Worm (Caenorhabditis elegans) whole organism, young adult: ENCODE measurements around the gene Y43F8B.23.

Experiments used
- ceh-100 ChIP-seq: fragments of 200-800 bp; sonication (Bioruptor generic); IDR thresholded peaks from 2 replicates; pipeline ENCODE4 v1.3.6; 2022; ENCODE audit warnings: missing genetic modification reagents, missing genetic modification characterization, missing compliant biosample characterization
- chd-7 ChIP-seq: sonication (generic microtip); optimal IDR thresholded peaks from 2 replicates; lab custom pipeline; 2016; ENCODE audit warnings: mild to moderate bottlenecking, missing genetic modification characterization, moderate library complexity, missing compliant biosample characterization
- hmg-20 ChIP-seq: fragments of 200-800 bp; sonication (Bioruptor generic); IDR thresholded peaks from 2 replicates; pipeline ENCODE4 v1.3.6; 2022; ENCODE audit warnings: missing genetic modification reagents, missing genetic modification characterization, missing compliant biosample characterization
- rec-8 ChIP-seq, 2 experiments: sonication (generic microtip); optimal IDR thresholded peaks; 2 replicates each; lab custom pipeline; 2016; ENCODE audit warnings: mild to moderate bottlenecking in 2 of 2, missing genetic modification characterization in 2 of 2, missing genetic modification reagents in 2 of 2, missing genotype in 2 of 2, missing biosample characterization in 1 of 2, missing compliant biosample characterization in 1 of 2, moderate library complexity in 1 of 2

DNA sequence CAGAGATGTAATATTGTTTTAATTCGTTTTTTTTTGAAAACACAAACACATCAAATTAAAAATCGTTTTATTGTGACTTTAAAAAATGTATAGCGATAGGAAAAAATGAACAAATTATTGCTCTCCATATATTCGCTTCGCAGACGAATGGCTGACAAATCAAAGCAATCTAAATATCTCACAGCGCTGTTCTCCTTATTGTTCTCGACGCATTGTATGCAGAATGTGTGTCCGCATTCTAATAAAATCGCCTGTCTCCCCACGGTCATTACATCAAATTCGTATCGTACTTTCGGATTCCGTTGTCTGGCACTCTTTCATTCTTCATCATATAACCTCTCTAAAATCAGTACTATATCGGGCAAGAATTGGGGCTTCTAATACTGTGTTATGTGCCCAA lies 10.4 kb upstream of the Y43F8B.23 start, which contains the start of gene Y43F8B.9:
- TF ChIP-seq ceh-100 (GFP tag; lab: Robert Waterston, UW) (no peak), rec-8 (tag; optimal IDR thresholded peaks at IDR 0.05; lab: Kevin White, UChicago) (no peak), hmg-20 (GFP tag; lab: Robert Waterston, UW) (no peak), chd-7 (tag; lab: Kevin White, UChicago) (no peak)
